Worm (Caenorhabditis elegans) whole organism, early embryonic: ENCODE measurements around the gene T16G12.10.

Experiments used
- F13C5.2 ChIP-seq: sonication (generic microtip); optimal IDR thresholded peaks from 2 replicates; lab custom pipeline; 2017; ENCODE audit warnings: mild to moderate bottlenecking, missing genetic modification characterization, inconsistent platforms, missing compliant biosample characterization
- ama-1 ChIP-seq: fragments of 150-350 bp; optimal IDR thresholded peaks from 2 replicates; lab custom pipeline; 2014
- ets-7 ChIP-seq: sonication (generic microtip); optimal IDR thresholded peaks from 2 replicates; lab custom pipeline; 2016; ENCODE audit warnings: missing genotype, missing genetic modification characterization, missing compliant biosample characterization
- flt-1 ChIP-seq: fragments of 200-800 bp; sonication (Bioruptor generic); IDR thresholded peaks from 2 replicates; pipeline ENCODE4 v1.3.6; 2022; ENCODE audit warnings: missing genetic modification characterization, missing compliant biosample characterization
- hmbx-1 ChIP-seq: sonication (generic microtip); optimal IDR thresholded peaks from 2 replicates; lab custom pipeline; 2016; ENCODE audit warnings: mild to moderate bottlenecking, missing genetic modification characterization, missing compliant biosample characterization
- hmg-4 ChIP-seq: fragments of 200-800 bp; sonication (Bioruptor generic); optimal IDR thresholded peaks from 2 replicates; lab custom pipeline; 2018; ENCODE audit warnings: mild to moderate bottlenecking, missing genetic modification characterization, missing compliant biosample characterization
- scrt-1 ChIP-seq: fragments of 200-800 bp; sonication (Bioruptor generic); IDR thresholded peaks from 2 replicates; pipeline ENCODE4 v1.3.6; 2022; ENCODE audit warnings: missing genetic modification characterization, missing compliant biosample characterization
- sea-1 ChIP-seq: fragments of 200-800 bp; sonication (Bioruptor generic); conservative IDR thresholded peaks from 2 replicates; pipeline ENCODE4 v1.3.6; 2022; ENCODE audit warnings: missing genetic modification characterization, missing compliant biosample characterization
- tbx-37 ChIP-seq: fragments of 200-800 bp; sonication (Bioruptor generic); conservative IDR thresholded peaks from 2 replicates; pipeline ENCODE4 v1.3.6; 2022; ENCODE audit warnings: missing genetic modification reagents, missing genetic modification characterization, missing compliant biosample characterization
- tra-4 ChIP-seq: sonication (generic microtip); optimal IDR thresholded peaks from 2 replicates; lab custom pipeline; 2017; ENCODE audit warnings: missing genetic modification characterization, missing compliant biosample characterization

DNA sequence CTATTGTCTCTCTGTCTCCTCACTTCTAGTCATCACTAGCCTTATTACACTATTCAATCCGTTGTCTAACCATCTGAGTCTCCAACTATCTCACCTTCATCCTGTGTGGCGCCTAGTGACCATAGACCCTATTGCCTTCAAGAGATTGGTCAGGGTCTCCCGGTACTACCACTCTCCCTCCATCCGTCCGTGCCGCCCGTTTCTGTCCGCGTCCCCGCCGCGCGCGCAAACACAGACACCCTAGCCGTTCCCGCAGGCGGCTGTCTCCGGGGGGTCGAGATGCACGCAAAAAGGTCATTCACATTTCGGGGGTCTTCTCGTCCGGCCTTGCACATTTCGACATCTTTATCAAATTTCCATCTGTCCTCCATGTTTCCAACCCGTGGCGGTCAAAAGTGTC lies 38.6 kb upstream of the T16G12.10 start:
- no peak for TF ChIP-seq sea-1 (GFP tag; lab: Robert Waterston, UW)
- TF ChIP-seq ets-7 (tag; lab: Kevin White, UChicago) = no peak
- TF ChIP-seq hmbx-1 (tag; lab: Kevin White, UChicago) = no peak
- TF ChIP-seq ama-1 (lab: Kevin White, UChicago) = no peak
- peak; percentile 91 for TF ChIP-seq hmg-4 (GFP tag; lab: Kevin White, UChicago)
- TF ChIP-seq flt-1 (GFP tag; lab: Robert Waterston, UW) = no peak
- TF ChIP-seq tbx-37 (GFP tag; lab: Robert Waterston, UW) = no peak
- TF ChIP-seq F13C5.2 = peak; percentile 23
- TF ChIP-seq scrt-1 (GFP tag; lab: Robert Waterston, UW) = no peak
- no peak for TF ChIP-seq tra-4 (tag; lab: Kevin White, UChicago)
